Worm (Caenorhabditis elegans): Measurements from ENCODE around the gene ZC317.7.
A peak's percentile ranks its signal among the peaks of the same experiment; 100 is the strongest.
"Not testable (repeated sequence)": the region's sequence is repeated elsewhere in the genome, so short reads cannot be mapped to it uniquely, and the experiment has no call there.

Gene ZC317.7

DNA sequence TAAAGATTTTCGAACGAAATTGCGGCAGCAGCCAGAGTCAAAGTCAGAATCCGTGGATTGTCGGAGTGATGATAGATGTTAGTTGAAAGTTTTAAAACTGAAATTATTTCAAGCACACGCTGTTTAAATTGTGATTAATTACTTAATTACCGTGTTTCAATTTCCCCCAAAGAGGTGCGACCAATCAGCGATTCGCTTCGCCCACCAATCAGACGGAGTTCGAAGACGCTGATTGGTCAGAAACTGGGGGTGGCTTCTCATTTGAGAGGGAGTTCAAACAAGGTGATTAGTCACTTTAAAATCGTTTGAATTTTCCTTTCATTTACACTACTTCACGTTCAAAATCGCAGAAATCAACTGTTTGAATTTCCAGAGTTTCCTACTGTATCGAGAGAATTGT lies 28.6 kb upstream of the ZC317.7 start:
- no peak for TF ChIP-seq tab-1 (GFP tag; IDR thresholded peaks at IDR 0.05)
- no peak for TF ChIP-seq flt-1 (GFP tag; IDR thresholded peaks at IDR 0.05)
- TF ChIP-seq T22C8.4 (GFP tag; IDR thresholded peaks at IDR 0.05) = no peak

- TF ChIP-seq flt-1 (GFP tag; IDR thresholded peaks at IDR 0.05) (no peak), cog-1 (tag; optimal IDR thresholded peaks at IDR 0.05) (no peak), ztf-29 (GFP tag; IDR thresholded peaks at IDR 0.05) (no peak), med-1 (GFP tag; optimal IDR thresholded peaks at IDR 0.05; ENCODE audit: insufficient read depth) (no peak), ref-1 (GFP tag; conservative IDR thresholded peaks at IDR 0.05) (no peak), T22C8.4 (GFP tag; IDR thresholded peaks at IDR 0.05) (no peak), tab-1 (GFP tag; IDR thresholded peaks at IDR 0.05) (no peak), ztf-23 (GFP tag; IDR thresholded peaks at IDR 0.05) (no peak), klf-2 (GFP tag; conservative IDR thresholded peaks at IDR 0.05) (no peak)
Observed at ce11 chrV:5493447-5493846, 22.6 kb upstream of the ZC317.7 start, which contains the start of gene T05C3.2. Gene T05C3.2 (plus strand): TSS chrV:5493747.

ce11 chrV:5490205-5490604 lies 19.4 kb upstream of the ZC317.7 start, which contains the start of gene T05C3.6:
Gene T05C3.6 (plus strand): TSS chrV:5490445.
- no peak for TF ChIP-seq cog-1 (tag; optimal IDR thresholded peaks at IDR 0.05)
- no peak for TF ChIP-seq T22C8.4 (GFP tag; IDR thresholded peaks at IDR 0.05)
- TF ChIP-seq flt-1 (GFP tag; IDR thresholded peaks at IDR 0.05) = no peak
- no peak for TF ChIP-seq tab-1 (GFP tag; IDR thresholded peaks at IDR 0.05)
- no peak for TF ChIP-seq ref-1 (GFP tag; conservative IDR thresholded peaks at IDR 0.05)
- no peak for TF ChIP-seq ztf-29 (GFP tag; IDR thresholded peaks at IDR 0.05)
- no peak for TF ChIP-seq klf-2 (GFP tag; conservative IDR thresholded peaks at IDR 0.05)
- TF ChIP-seq med-1 (GFP tag; optimal IDR thresholded peaks at IDR 0.05; ENCODE audit: insufficient read depth) = no peak
- TF ChIP-seq ztf-23 (GFP tag; IDR thresholded peaks at IDR 0.05) = no peak

ce11 chrV:5488766-5489165 lies 17.9 kb upstream of the ZC317.7 start, which contains the start of gene grl-18:
Gene grl-18 (minus strand): TSS chrV:5488866.
- TF ChIP-seq med-1 (GFP tag; optimal IDR thresholded peaks at IDR 0.05; ENCODE audit: insufficient read depth) (no peak), flt-1 (GFP tag; IDR thresholded peaks at IDR 0.05) (no peak), cog-1 (tag; optimal IDR thresholded peaks at IDR 0.05) (no peak), tab-1 (GFP tag; IDR thresholded peaks at IDR 0.05) (no peak), ref-1 (GFP tag; conservative IDR thresholded peaks at IDR 0.05) (no peak), klf-2 (GFP tag; conservative IDR thresholded peaks at IDR 0.05) (no peak), T22C8.4 (GFP tag; IDR thresholded peaks at IDR 0.05) (no peak), ztf-23 (GFP tag; IDR thresholded peaks at IDR 0.05) (no peak)

DNA sequence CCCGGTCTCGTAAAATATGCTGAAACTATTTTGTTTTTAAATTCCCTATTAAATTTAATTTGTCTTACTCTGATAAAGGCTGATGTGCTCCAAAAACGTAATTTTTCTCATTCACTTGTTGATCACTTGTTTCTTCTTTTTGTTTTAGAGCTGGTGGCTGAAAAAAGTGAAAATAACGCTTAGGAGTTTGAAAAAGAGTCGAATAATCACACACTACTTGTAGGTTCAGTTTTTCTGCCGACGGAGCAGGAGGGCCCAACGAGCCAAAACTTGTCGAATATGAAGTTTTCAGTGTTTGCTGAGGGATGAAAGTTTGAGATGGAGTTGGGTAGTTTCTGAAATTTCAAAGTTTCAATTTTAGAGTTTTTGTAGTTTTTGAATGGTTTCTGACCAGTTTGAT lies 16.4 kb upstream of the ZC317.7 start:
- TF ChIP-seq ztf-23 (GFP tag; IDR thresholded peaks at IDR 0.05) (no peak), tab-1 (GFP tag; IDR thresholded peaks at IDR 0.05) (no peak), med-1 (GFP tag; optimal IDR thresholded peaks at IDR 0.05; ENCODE audit: insufficient read depth) (no peak), ztf-29 (GFP tag; IDR thresholded peaks at IDR 0.05) (no peak), ref-1 (GFP tag; conservative IDR thresholded peaks at IDR 0.05) (no peak)

- TF ChIP-seq ztf-23 (GFP tag; IDR thresholded peaks at IDR 0.05) = no peak
- TF ChIP-seq T22C8.4 (GFP tag; IDR thresholded peaks at IDR 0.05) = no peak
- TF ChIP-seq cog-1 (tag; optimal IDR thresholded peaks at IDR 0.05) = no peak
Observed at ce11 chrV:5484866-5485265, 14.0 kb upstream of the ZC317.7 start, which contains the start of gene srg-65. Gene srg-65 (minus strand): TSS chrV:5484966.

ce11 chrV:5482315-5482714 lies 11.5 kb upstream of the ZC317.7 start, which contains the start of gene srg-66:
Gene srg-66 (minus strand): TSS chrV:5482415.
- no peak for TF ChIP-seq cog-1 (tag; optimal IDR thresholded peaks at IDR 0.05)
- no peak for TF ChIP-seq T22C8.4 (GFP tag; IDR thresholded peaks at IDR 0.05)
- no peak for TF ChIP-seq tab-1 (GFP tag; IDR thresholded peaks at IDR 0.05)
- TF ChIP-seq ztf-29 (GFP tag; IDR thresholded peaks at IDR 0.05) = no peak
- no peak for TF ChIP-seq klf-2 (GFP tag; conservative IDR thresholded peaks at IDR 0.05)
- no peak for TF ChIP-seq ref-1 (GFP tag; conservative IDR thresholded peaks at IDR 0.05)
- TF ChIP-seq med-1 (GFP tag; optimal IDR thresholded peaks at IDR 0.05; ENCODE audit: insufficient read depth) = no peak
- no peak for TF ChIP-seq ztf-23 (GFP tag; IDR thresholded peaks at IDR 0.05)
- TF ChIP-seq flt-1 (GFP tag; IDR thresholded peaks at IDR 0.05) = no peak

DNA sequence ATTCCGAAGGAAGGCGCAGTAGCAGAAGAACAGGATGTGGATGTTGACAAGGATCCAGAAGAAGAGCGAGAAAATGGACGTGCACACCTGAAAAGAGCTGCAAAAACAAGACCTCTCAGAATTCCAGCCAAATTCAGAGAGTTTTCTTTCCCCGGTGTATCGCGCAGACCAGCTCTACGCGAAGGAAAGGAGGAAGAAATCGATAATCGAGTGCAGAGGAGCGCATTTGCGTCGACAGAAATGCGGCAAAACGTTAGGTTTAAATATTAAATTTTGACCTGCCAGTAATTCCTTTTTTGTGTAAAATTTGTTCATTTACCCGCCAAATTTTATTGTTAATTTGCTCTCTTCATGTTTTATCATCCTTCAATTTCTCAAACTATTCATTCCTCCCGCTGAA lies 6.9 kb upstream of the ZC317.7 start:
- TF ChIP-seq med-1 (GFP tag; optimal IDR thresholded peaks at IDR 0.05; ENCODE audit: insufficient read depth) = no peak
- peak; percentile 76 for TF ChIP-seq T22C8.4 (GFP tag; IDR thresholded peaks at IDR 0.05)

ce11 chrV:5468489-5468888 lies 2.3 kb downstream of the ZC317.7 start, which contains the start of gene ZC317.6:
Gene ZC317.6 (minus strand): TSS chrV:5468589.
- TF ChIP-seq flt-1 (GFP tag; IDR thresholded peaks at IDR 0.05); klf-2 (GFP tag; conservative IDR thresholded peaks at IDR 0.05); tab-1 (GFP tag; IDR thresholded peaks at IDR 0.05): not testable (repeated sequence)

DNA sequence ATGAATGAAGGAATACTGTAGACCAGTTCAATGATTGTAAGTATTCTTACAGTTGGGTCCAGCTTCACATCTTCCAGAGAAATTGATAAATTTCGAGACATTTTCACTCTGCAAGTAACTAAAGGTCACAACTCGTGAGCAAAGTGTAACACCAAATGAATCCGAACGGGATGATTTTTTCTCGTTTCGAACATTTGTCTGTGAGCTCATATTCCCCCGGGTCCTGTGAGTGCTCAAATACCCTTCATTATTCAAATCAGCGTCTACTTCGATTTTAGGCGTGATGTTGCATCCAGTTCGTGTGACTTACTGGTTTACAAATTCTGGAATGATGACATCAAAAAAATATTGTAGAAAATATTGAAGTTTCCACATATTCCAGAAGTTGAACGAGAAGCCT lies 5.5 kb downstream of the ZC317.7 start, which contains the start of gene srg-68:
TSS of gene srg-68 (minus strand) at position 101 of the 400 bp plus-strand sequence.
- no peak for TF ChIP-seq flt-1 (GFP tag; IDR thresholded peaks at IDR 0.05)
- no peak for TF ChIP-seq ztf-29 (GFP tag; IDR thresholded peaks at IDR 0.05)
- no peak for TF ChIP-seq klf-2 (GFP tag; conservative IDR thresholded peaks at IDR 0.05)
- TF ChIP-seq T22C8.4 (GFP tag; IDR thresholded peaks at IDR 0.05) = no peak
- no peak for TF ChIP-seq tab-1 (GFP tag; IDR thresholded peaks at IDR 0.05)
- no peak for TF ChIP-seq ref-1 (GFP tag; conservative IDR thresholded peaks at IDR 0.05)
- TF ChIP-seq cog-1 (tag; optimal IDR thresholded peaks at IDR 0.05) = no peak
- no peak for TF ChIP-seq med-1 (GFP tag; optimal IDR thresholded peaks at IDR 0.05; ENCODE audit: insufficient read depth)
- TF ChIP-seq ztf-23 (GFP tag; IDR thresholded peaks at IDR 0.05) = no peak

ce11 chrV:5462894-5463293 lies 7.9 kb downstream of the ZC317.7 start, which contains the start of gene srg-67:
Gene srg-67 (minus strand): TSS chrV:5462994.
- TF ChIP-seq cog-1 (tag; optimal IDR thresholded peaks at IDR 0.05) (no peak), klf-2 (GFP tag; conservative IDR thresholded peaks at IDR 0.05) (no peak), tab-1 (GFP tag; IDR thresholded peaks at IDR 0.05) (no peak), ztf-23 (GFP tag; IDR thresholded peaks at IDR 0.05) (no peak), ref-1 (GFP tag; conservative IDR thresholded peaks at IDR 0.05) (no peak), flt-1 (GFP tag; IDR thresholded peaks at IDR 0.05) (no peak), med-1 (GFP tag; optimal IDR thresholded peaks at IDR 0.05; ENCODE audit: insufficient read depth) (no peak), T22C8.4 (GFP tag; IDR thresholded peaks at IDR 0.05) (no peak), ztf-29 (GFP tag; IDR thresholded peaks at IDR 0.05) (no peak)

All from whole organism, midembryonic.